Fruit fly (Drosophila melanogaster): ENCODE measurements around the gene CG9386.

dm6 chr3R:9601949-9602348, 46.7 kb upstream of the CG9386 start:
- TF ChIP-seq Myc (optimal IDR thresholded peaks at IDR 0.05) (no peak), psq (optimal IDR thresholded peaks at IDR 0.05) (no peak), ttk (optimal IDR thresholded peaks at IDR 0.05) (no peak)
